Worm (Caenorhabditis elegans) whole organism, L4 larva: Measurements from ENCODE around the gene lpr-5.

Source experiments
- F26F4.8 ChIP-seq: fragments of 200-800 bp; sonication (Bioruptor generic); conservative IDR thresholded peaks from 2 replicates; pipeline ENCODE4 v1.3.6; 2022; ENCODE audit warnings: missing genetic modification characterization, missing compliant biosample characterization
- aha-1 ChIP-seq: fragments of 150-350 bp; peaks from one replicate; lab custom pipeline; 2014; ENCODE audit warnings: missing biosample characterization, missing genetic modification characterization
- arid-1 ChIP-seq: fragments of 200-800 bp; sonication (Bioruptor generic); conservative IDR thresholded peaks from 2 replicates; pipeline ENCODE4 v1.3.6; 2022; ENCODE audit warnings: missing genetic modification reagents, missing genetic modification characterization, missing compliant biosample characterization
- ceh-82 ChIP-seq: sonication (generic microtip); optimal IDR thresholded peaks from 2 replicates; lab custom pipeline; 2017; ENCODE audit warnings: missing biosample characterization, missing genetic modification characterization
- daf-16 ChIP-seq, 3 experiments: sonication (generic microtip); optimal IDR thresholded peaks; 2 replicates each; lab custom pipeline; 2016 to 2017; ENCODE audit warnings: missing genetic modification characterization in 3 of 3, missing genetic modification reagents in 3 of 3, mild to moderate bottlenecking in 2 of 3, missing compliant biosample characterization in 2 of 3, missing biosample characterization in 1 of 3, moderate library complexity in 1 of 3
- daf-19 ChIP-seq: fragments of 200-800 bp; sonication (Bioruptor generic); conservative IDR thresholded peaks from 2 replicates; pipeline ENCODE4 v1.3.6; 2022; ENCODE audit warnings: missing genetic modification characterization, missing compliant biosample characterization
- dmd-8 ChIP-seq: fragments of 200-800 bp; sonication (Bioruptor generic); IDR thresholded peaks from 2 replicates; pipeline ENCODE4 v1.3.6; 2022; ENCODE audit warnings: missing genetic modification characterization, missing compliant biosample characterization
- duxl-1 ChIP-seq: sonication (generic microtip); optimal IDR thresholded peaks from 2 replicates; lab custom pipeline; 2016; ENCODE audit warnings: mild to moderate bottlenecking, missing genetic modification characterization, moderate library complexity, missing compliant biosample characterization; ENCODE audit not compliant: poor library complexity
- hlh-11 ChIP-seq: fragments of 200-800 bp; sonication (Bioruptor generic); optimal IDR thresholded peaks from 2 replicates; lab custom pipeline; 2018; ENCODE audit warnings: mild to moderate bottlenecking, missing genetic modification characterization, missing compliant biosample characterization
- hlh-30 ChIP-seq: sonication (generic microtip); optimal IDR thresholded peaks from 2 replicates; lab custom pipeline; 2017; ENCODE audit warnings: antibody characterized with exemption, mild to moderate bottlenecking, missing genetic modification characterization, missing compliant biosample characterization; ENCODE audit not compliant: insufficient read depth
- hmg-1.1 ChIP-seq: fragments of 200-800 bp; sonication (Bioruptor generic); IDR thresholded peaks from 2 replicates; pipeline ENCODE4 v1.3.6; 2022; ENCODE audit warnings: missing genetic modification reagents, missing genetic modification characterization, missing compliant biosample characterization
- lin-15B ChIP-seq: fragments of 150-350 bp; sonication (generic microtip); optimal IDR thresholded peaks from 3 replicates; lab custom pipeline; 2014; ENCODE audit warnings: missing biosample characterization, missing genetic modification characterization
- lin-39 ChIP-seq: fragments of 150-350 bp; optimal IDR thresholded peaks from 2 replicates; lab custom pipeline; 2014; ENCODE audit warnings: missing biosample characterization, missing genetic modification reagents, missing genetic modification characterization
- mep-1 ChIP-seq: fragments of 150-350 bp; sonication (generic microtip); optimal IDR thresholded peaks from 3 replicates; lab custom pipeline; 2014; ENCODE audit warnings: missing biosample characterization, missing genetic modification characterization
- mes-2 ChIP-seq: sonication (generic microtip); optimal IDR thresholded peaks from 2 replicates; lab custom pipeline; 2016; ENCODE audit warnings: missing genotype, mild to moderate bottlenecking, missing genetic modification characterization, missing compliant biosample characterization; ENCODE audit not compliant: poor library complexity, severe bottlenecking
- mxl-2 ChIP-seq: fragments of 200-800 bp; sonication (Bioruptor generic); conservative IDR thresholded peaks from 2 replicates; pipeline ENCODE4 v1.3.6; 2022; ENCODE audit warnings: missing genetic modification reagents, missing genetic modification characterization, missing compliant biosample characterization
- mxl-3 ChIP-seq: fragments of 200-800 bp; sonication (Bioruptor generic); optimal IDR thresholded peaks from 2 replicates; lab custom pipeline; 2018; ENCODE audit warnings: mild to moderate bottlenecking, missing genetic modification characterization, missing compliant biosample characterization
- nhr-10 ChIP-seq: fragments of 150-350 bp; optimal IDR thresholded peaks from 2 replicates; lab custom pipeline; 2014; ENCODE audit warnings: missing biosample characterization, missing genetic modification characterization
- nhr-102 ChIP-seq: sonication (generic microtip); optimal IDR thresholded peaks from 2 replicates; lab custom pipeline; 2016; ENCODE audit warnings: mild to moderate bottlenecking, missing genetic modification characterization, moderate library complexity, missing compliant biosample characterization
- nhr-28 ChIP-seq: fragments of 150-350 bp; optimal IDR thresholded peaks from 2 replicates; lab custom pipeline; 2014; ENCODE audit warnings: missing biosample characterization, missing genetic modification characterization
- nhr-77 ChIP-seq: fragments of 150-350 bp; optimal IDR thresholded peaks from 2 replicates; lab custom pipeline; 2014; ENCODE audit warnings: missing biosample characterization, missing genetic modification characterization
- pqm-1 ChIP-seq: sonication (generic microtip); optimal IDR thresholded peaks from 2 replicates; lab custom pipeline; 2017; ENCODE audit warnings: missing biosample characterization, missing genetic modification characterization
- sdz-12 ChIP-seq: fragments of 200-800 bp; sonication (Bioruptor generic); optimal IDR thresholded peaks from 2 replicates; lab custom pipeline; 2018; ENCODE audit warnings: mild to moderate bottlenecking, missing genetic modification characterization, missing compliant biosample characterization
- spr-3 ChIP-seq: fragments of 200-800 bp; sonication (Bioruptor generic); optimal IDR thresholded peaks from 2 replicates; lab custom pipeline; 2018; ENCODE audit warnings: mild to moderate bottlenecking, missing genetic modification characterization, missing compliant biosample characterization
- unc-62 ChIP-seq, 3 experiments: fragments of 150-350 bp in 1 of 3; sonication (generic microtip); optimal IDR thresholded peaks in 2 of 3; peaks in 1 of 3; 1 replicate in 1 of 3; 2 replicates in 2 of 3; lab custom pipeline; 2014 to 2017; ENCODE audit warnings: missing biosample characterization in 3 of 3, missing genetic modification characterization in 3 of 3, missing genetic modification reagents in 3 of 3, missing genotype in 1 of 3
- vab-7 ChIP-seq: fragments of 200-800 bp; sonication (Bioruptor generic); IDR thresholded peaks from 2 replicates; pipeline ENCODE4 v1.3.6; 2022; ENCODE audit warnings: missing genetic modification reagents, missing genetic modification characterization, missing compliant biosample characterization
- zag-1 ChIP-seq: fragments of 150-350 bp; optimal IDR thresholded peaks from 2 replicates; lab custom pipeline; 2014; ENCODE audit warnings: missing biosample characterization, missing genetic modification characterization
- zfp-2 ChIP-seq: sonication (generic microtip); optimal IDR thresholded peaks from 2 replicates; lab custom pipeline; 2016; ENCODE audit warnings: mild to moderate bottlenecking, missing genetic modification characterization, missing compliant biosample characterization
- zip-11 ChIP-seq: fragments of 200-800 bp; sonication (Bioruptor generic); IDR thresholded peaks from 2 replicates; pipeline ENCODE4 v1.3.6; 2022; ENCODE audit warnings: missing genetic modification characterization, missing compliant biosample characterization

lpr-5 gene

DNA sequence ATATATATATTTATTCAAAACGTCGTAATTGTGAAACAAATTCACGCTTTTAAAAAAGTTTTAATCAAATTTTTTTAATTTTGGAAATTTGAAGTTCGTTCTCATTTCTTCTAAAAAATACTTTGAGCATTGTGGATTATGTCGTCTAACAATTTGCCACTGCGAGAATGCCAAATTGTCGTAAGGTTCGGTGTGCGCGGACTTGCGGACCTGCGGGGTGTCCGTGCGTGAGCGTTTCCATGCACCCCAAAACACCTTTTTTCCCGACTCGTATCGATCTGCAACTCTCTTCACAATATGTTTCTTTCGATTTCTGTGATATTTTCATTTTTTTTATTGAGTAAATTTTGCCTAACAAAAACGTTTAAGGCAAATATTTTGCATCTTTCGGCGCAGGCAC is 10.8 kb downstream of the lpr-5 start:
- peak; percentile 32; the same call in 1 of the 2 replicates for TF ChIP-seq hmg-1.1 (GFP tag; lab: Robert Waterston, UW)
- TF ChIP-seq duxl-1, result no peak
- TF ChIP-seq nhr-10 (tag; lab: Kevin White, UChicago), result no peak
- TF ChIP-seq daf-16 (GFP tag; optimal IDR thresholded peaks at IDR 0.05; lab: Kevin White, UChicago), result no peak
- TF ChIP-seq daf-16 (tag; optimal IDR thresholded peaks at IDR 0.05; lab: Kevin White, UChicago), result peak; percentile 41
- TF ChIP-seq, all 104 proteins: peak for 2

DNA sequence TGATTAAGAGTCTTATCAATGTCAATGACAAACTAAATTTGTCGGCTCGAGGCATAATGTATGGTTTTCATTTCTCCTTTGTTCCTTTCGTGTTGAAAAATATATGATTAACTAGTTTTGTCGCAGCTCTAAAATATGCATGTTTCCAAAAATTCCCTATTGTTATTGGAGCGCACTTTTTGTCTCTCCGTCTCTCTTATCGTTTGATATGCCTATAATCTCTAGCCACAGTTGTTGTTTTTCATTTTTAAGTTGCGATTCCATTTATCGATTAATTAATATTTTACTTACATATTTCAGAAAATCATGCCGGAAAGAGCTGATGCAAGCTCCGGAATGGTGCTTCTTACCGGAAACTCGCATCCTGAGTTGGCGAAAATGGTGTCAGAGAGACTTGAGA is 11.4 kb downstream of the lpr-5 start, which contains the start of gene W04G3.5:
W04G3.5 (plus strand) TSS at position 301 of the 400 bp plus-strand sequence.
- TF ChIP-seq mes-2 (tag; lab: Kevin White, UChicago) (no peak), arid-1 (GFP tag; lab: Robert Waterston, UW) (no peak), aha-1 (peak; percentile 16)

DNA sequence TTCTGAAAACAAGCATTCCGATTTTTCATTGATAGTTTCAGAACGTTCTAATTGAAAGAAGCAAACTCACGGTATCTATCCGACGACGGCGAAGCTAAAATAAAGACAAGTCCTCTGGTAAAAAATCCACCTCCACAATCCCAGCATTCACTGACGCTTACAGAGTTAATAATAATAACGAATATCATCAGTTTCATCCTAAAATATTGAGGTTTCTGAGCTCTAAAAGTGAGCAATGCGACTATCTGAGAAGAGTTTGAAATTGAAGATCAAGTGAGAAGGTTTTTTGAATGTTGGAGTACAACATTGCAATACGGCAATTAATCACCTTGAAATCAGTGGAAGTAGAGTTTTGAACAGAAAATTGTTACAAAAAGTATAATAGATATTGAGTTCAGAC is 14.6 kb downstream of the lpr-5 start, which contains the start of gene W04G3.12:
W04G3.12 (minus strand) TSS at position 311 of the 400 bp plus-strand sequence.
- TF ChIP-seq unc-62 (GFP tag; optimal IDR thresholded peaks at IDR 0.05 in 1 of 2; lab: Kevin White, UChicago), result peak in 1 of 2 experiments; percentile 94
- no peak for TF ChIP-seq unc-62 (tag; optimal IDR thresholded peaks at IDR 0.05; lab: Kevin White, UChicago)
- TF ChIP-seq lin-15B, result no peak

DNA sequence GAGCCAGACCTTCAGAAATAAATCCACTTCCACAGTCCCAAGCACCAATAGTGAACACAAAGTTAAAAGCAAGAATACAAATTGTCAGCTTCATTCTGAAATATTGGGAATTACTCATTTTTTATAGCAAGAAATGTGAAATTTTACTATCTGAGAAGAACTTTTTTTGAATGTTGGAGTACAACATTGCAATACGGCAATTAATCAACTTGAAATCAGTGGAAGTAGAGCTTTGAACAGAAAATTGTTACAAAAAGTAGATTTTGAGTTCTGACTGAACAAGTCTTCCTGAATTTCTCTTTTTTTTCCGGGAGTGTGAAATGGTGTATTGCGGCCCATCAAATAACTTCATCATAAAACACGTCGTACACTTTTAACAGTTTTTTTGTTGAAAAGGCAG is 16.2 kb downstream of the lpr-5 start, which contains the start of gene W04G3.10:
W04G3.10 (minus strand) TSS at position 101 of the 400 bp plus-strand sequence.
- TF ChIP-seq lin-39 (tag; lab: Kevin White, UChicago), result no peak
- peak; percentile 34 for TF ChIP-seq aha-1
- TF ChIP-seq nhr-77 (tag; lab: Kevin White, UChicago), result no peak

DNA sequence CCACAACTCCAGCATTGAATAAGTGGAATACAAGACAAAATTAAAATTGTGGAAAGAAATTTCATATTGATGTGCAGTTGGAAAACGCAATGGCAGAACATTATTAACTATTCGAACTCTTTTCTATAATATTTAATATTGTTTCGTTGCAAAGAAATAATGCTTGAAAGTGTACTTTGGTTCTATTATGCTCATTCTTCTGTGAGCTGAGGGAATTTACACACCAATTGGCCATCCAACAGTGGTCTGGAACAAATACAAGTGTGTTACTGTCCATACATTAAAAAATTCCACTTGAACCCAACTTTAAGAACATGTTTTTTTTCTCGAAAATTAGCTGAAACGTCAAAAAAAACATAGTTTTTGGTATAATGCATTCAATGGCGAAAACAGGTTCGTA is 17.7 kb downstream of the lpr-5 start, which contains the start of gene W04G3.13:
W04G3.13 (minus strand) TSS at position 101 of the 400 bp plus-strand sequence.
- no peak for TF ChIP-seq zfp-2 (tag; lab: Kevin White, UChicago)
- no peak for TF ChIP-seq F26F4.8 (GFP tag; lab: Robert Waterston, UW)
- no peak for TF ChIP-seq ceh-82 (tag; lab: Kevin White, UChicago)
- TF ChIP-seq mxl-2 (GFP tag; lab: Robert Waterston, UW), result no peak
- no peak for TF ChIP-seq sdz-12
- no peak for TF ChIP-seq mep-1

DNA sequence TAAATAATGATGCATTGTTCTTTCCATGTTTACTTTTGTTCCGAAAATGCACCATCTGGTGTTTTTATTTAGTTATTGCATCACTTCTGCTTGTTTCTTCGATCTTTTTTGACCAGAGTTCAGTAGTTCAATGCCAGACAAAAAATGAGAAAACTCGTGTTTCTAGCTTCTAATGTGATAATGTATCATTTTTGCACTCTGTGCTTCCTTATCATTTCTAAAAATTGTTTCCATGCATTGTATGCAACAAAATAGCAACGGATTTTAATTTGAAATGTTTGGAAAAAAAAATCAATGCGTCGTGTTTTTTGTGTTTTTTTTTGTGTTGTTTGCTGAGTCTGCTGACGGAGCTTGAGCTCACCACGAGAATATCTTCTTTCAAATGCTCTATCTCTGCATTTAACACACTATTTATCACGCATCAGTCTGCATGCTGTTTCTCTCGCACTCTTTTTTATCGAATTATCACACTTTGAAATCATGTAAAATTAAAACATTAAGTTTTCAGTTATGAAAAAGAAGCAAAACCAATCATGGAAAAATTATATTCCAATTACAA is 18.3 kb downstream of the lpr-5 start, which contains the start of gene sulp-7:
sulp-7 (plus strand) TSS at position 509 of the 559 bp plus-strand sequence.
- peak; percentile 9 for TF ChIP-seq mxl-3 (GFP tag; lab: Kevin White, UChicago)
- TF ChIP-seq hlh-11 (tag; lab: Kevin White, UChicago), result peak; percentile 11
- peak; percentile 44 for TF ChIP-seq nhr-28
- peak; percentile 33 for TF ChIP-seq pqm-1 (tag; lab: Kevin White, UChicago)
- TF ChIP-seq duxl-1, result no peak
- no peak for TF ChIP-seq F26F4.8 (GFP tag; lab: Robert Waterston, UW)
- no peak for TF ChIP-seq dmd-8 (GFP tag; lab: Robert Waterston, UW)
- TF ChIP-seq spr-3 (GFP tag; lab: Kevin White, UChicago), result no peak
- no peak for TF ChIP-seq vab-7 (GFP tag; lab: Robert Waterston, UW)
- TF ChIP-seq daf-19 (GFP tag; lab: Robert Waterston, UW), result no peak
- no peak for TF ChIP-seq zip-11 (GFP tag; lab: Robert Waterston, UW)
- TF ChIP-seq zag-1, result no peak
- no peak for TF ChIP-seq nhr-102
- TF ChIP-seq hlh-30, result peak; percentile 65
- TF ChIP-seq daf-16 (GFP tag; optimal IDR thresholded peaks at IDR 0.05; lab: Kevin White, UChicago), result peak in 1 of 2 experiments; percentile 20
- peak; percentile 44 for TF ChIP-seq daf-16 (tag; optimal IDR thresholded peaks at IDR 0.05; lab: Kevin White, UChicago)
